Worm (Caenorhabditis elegans): ENCODE data around the gene F55A11.6.

F55A11.6 gene

ce11 chrV:11829282-11829681 is 52.6 kb downstream of the F55A11.6 start, which contains the start of gene col-158:
Gene col-158 (plus strand): TSS chrV:11829582.
- TF ChIP-seq tab-1 (GFP tag; IDR thresholded peaks at IDR 0.05) (no peak), flt-1 (GFP tag; IDR thresholded peaks at IDR 0.05) (no peak), ref-1 (GFP tag; conservative IDR thresholded peaks at IDR 0.05) (no peak), ztf-23 (GFP tag; IDR thresholded peaks at IDR 0.05) (no peak), cog-1 (tag; optimal IDR thresholded peaks at IDR 0.05) (no peak), med-1 (GFP tag; optimal IDR thresholded peaks at IDR 0.05; ENCODE audit: insufficient read depth) (no peak), T22C8.4 (GFP tag; IDR thresholded peaks at IDR 0.05) (no peak), ztf-29 (GFP tag; IDR thresholded peaks at IDR 0.05) (no peak), klf-2 (GFP tag; conservative IDR thresholded peaks at IDR 0.05) (no peak)
